Fruit fly (Drosophila melanogaster) whole organism, pupa: ENCODE measurements around the gene CG4757.

Experiments used
- CG10348 ChIP-seq: fragments of 200-800 bp; sonication (Bioruptor generic); IDR thresholded peaks from 2 replicates; pipeline ENCODE4 v1.3.6; 2022; ENCODE audit warnings: missing biosample characterization, missing genetic modification characterization
- CG13204 ChIP-seq: fragments of 200-800 bp; sonication (Bioruptor generic); optimal IDR thresholded peaks from 2 replicates; lab custom pipeline; 2018; ENCODE audit warnings: missing biosample characterization, mild to moderate bottlenecking, missing genetic modification characterization, moderate library complexity
- CG14655 ChIP-seq: fragments of 200-800 bp; sonication (Bioruptor generic); optimal IDR thresholded peaks from 3 replicates; lab custom pipeline; 2017; ENCODE audit warnings: mild to moderate bottlenecking, missing biosample characterization, missing genetic modification reagents, missing genetic modification characterization
- CG15710 ChIP-seq: fragments of 200-800 bp; sonication (Bioruptor generic); optimal IDR thresholded peaks from 2 replicates; lab custom pipeline; 2018; ENCODE audit warnings: missing biosample characterization, mild to moderate bottlenecking, missing genetic modification characterization, moderate library complexity
- CG17806 ChIP-seq: fragments of 200-800 bp; sonication (Bioruptor generic); optimal IDR thresholded peaks from 2 replicates; lab custom pipeline; 2018; ENCODE audit warnings: missing biosample characterization, mild to moderate bottlenecking, missing genetic modification characterization, moderate library complexity
- CG32121 ChIP-seq: fragments of 200-800 bp; sonication (Bioruptor generic); IDR thresholded peaks from 2 replicates; pipeline ENCODE4 v1.3.6; 2022; ENCODE audit warnings: missing biosample characterization, missing genetic modification characterization
- CG34367 ChIP-seq: fragments of 200-800 bp; sonication (Bioruptor generic); optimal IDR thresholded peaks from 2 replicates; lab custom pipeline; 2018; ENCODE audit warnings: missing biosample characterization, mild to moderate bottlenecking, missing genetic modification characterization
- CG4496 ChIP-seq: fragments of 200-800 bp; sonication (Bioruptor generic); IDR thresholded peaks from 3 replicates; pipeline ENCODE4 v1.3.6; 2022; ENCODE audit warnings: missing biosample characterization, missing genetic modification characterization
- CG8159 ChIP-seq: fragments of 200-800 bp; sonication (Bioruptor generic); optimal IDR thresholded peaks from 3 replicates; lab custom pipeline; 2018; ENCODE audit warnings: missing biosample characterization, mild to moderate bottlenecking, missing genetic modification characterization, moderate library complexity
- CG8301 ChIP-seq: fragments of 200-800 bp; sonication (Bioruptor generic); optimal IDR thresholded peaks from 2 replicates; lab custom pipeline; 2018; ENCODE audit warnings: missing biosample characterization, mild to moderate bottlenecking, missing genetic modification characterization
- CG9948 ChIP-seq: fragments of 200-800 bp; sonication (Bioruptor generic); optimal IDR thresholded peaks from 2 replicates; lab custom pipeline; 2018; ENCODE audit warnings: missing biosample characterization, mild to moderate bottlenecking, missing genetic modification characterization, moderate library complexity
- D1 ChIP-seq: fragments of 200-800 bp; sonication (Bioruptor generic); optimal IDR thresholded peaks from 2 replicates; lab custom pipeline; 2018; ENCODE audit warnings: missing biosample characterization, mild to moderate bottlenecking, missing genetic modification characterization, moderate library complexity
- EcR ChIP-seq: fragments of 200-800 bp; sonication (Bioruptor generic); optimal IDR thresholded peaks from 3 replicates; lab custom pipeline; 2019; ENCODE audit warnings: missing biosample characterization, missing genetic modification characterization, mild to moderate bottlenecking, moderate library complexity, missing genetic modification reagents
- Ets98B ChIP-seq: fragments of 200-800 bp; sonication (Bioruptor generic); IDR thresholded peaks from 2 replicates; pipeline ENCODE4 v1.3.6; 2022; ENCODE audit warnings: missing biosample characterization, missing genetic modification characterization
- Pif1A ChIP-seq: fragments of 200-800 bp; sonication (Bioruptor generic); optimal IDR thresholded peaks from 3 replicates; lab custom pipeline; 2016; ENCODE audit warnings: missing biosample characterization, missing genetic modification characterization
- Pif1B ChIP-seq: fragments of 200-800 bp; sonication (Bioruptor generic); optimal IDR thresholded peaks from 3 replicates; lab custom pipeline; 2016; ENCODE audit warnings: missing biosample characterization, missing genetic modification characterization
- Snoo ChIP-seq: fragments of 200-800 bp; sonication (Bioruptor generic); optimal IDR thresholded peaks from 3 replicates; lab custom pipeline; 2017; ENCODE audit warnings: missing biosample characterization, mild to moderate bottlenecking, missing genetic modification characterization, inconsistent platforms
- fd96Ca ChIP-seq: fragments of 200-800 bp; sonication (Bioruptor generic); IDR thresholded peaks from 3 replicates; pipeline ENCODE4 v1.3.6; 2022; ENCODE audit warnings: missing biosample characterization, missing genetic modification characterization
- gl ChIP-seq: fragments of 200-800 bp; sonication (Bioruptor generic); optimal IDR thresholded peaks from 2 replicates; lab custom pipeline; 2018; ENCODE audit warnings: missing biosample characterization, mild to moderate bottlenecking, missing genetic modification characterization
- rn ChIP-seq: fragments of 200-800 bp; sonication (Bioruptor generic); IDR thresholded peaks from 2 replicates; pipeline ENCODE4 v1.3.6; 2022; ENCODE audit warnings: missing biosample characterization, missing genetic modification characterization

Gene CG4757

DNA sequence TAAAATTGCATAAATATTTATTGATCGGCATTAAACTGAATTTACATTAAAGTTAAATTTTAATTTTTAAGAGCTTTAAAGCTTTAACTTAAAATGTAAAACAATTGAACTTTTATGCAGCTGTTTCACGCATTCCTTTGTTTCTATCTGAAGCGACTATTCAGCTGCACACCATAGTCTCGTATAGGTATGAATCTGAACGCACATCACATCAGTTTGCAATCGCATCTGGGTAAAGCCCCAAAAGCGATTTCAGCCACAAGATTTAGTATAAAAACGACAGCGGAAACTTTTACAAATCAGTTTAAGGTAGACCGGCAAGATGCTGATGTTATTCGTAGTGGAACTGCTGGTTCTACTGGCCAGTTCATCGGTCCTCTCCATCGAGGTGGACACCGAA is at the start of gene CG4757:
CG4757 (plus strand) TSS at position 301 of the 400 bp plus-strand sequence.
- TF ChIP-seq CG8301 (tag; lab: Kevin White, UChicago) (no peak), Ets98B (GFP tag; lab: Robert Waterston, UW) (no peak), CG32121 (no peak), gl (tag; lab: Kevin White, UChicago) (no peak), CG4496 (no peak), D1 (tag; lab: Kevin White, UChicago) (no peak), CG14655 (GFP tag; lab: Kevin White, UChicago) (no peak), CG10348 (GFP tag; lab: Robert Waterston, UW) (no peak), CG17806 (no peak), fd96Ca (GFP tag; lab: Robert Waterston, UW) (no peak), CG9948 (tag; lab: Kevin White, UChicago) (no peak), Snoo (tag; lab: Kevin White, UChicago) (no peak)

DNA sequence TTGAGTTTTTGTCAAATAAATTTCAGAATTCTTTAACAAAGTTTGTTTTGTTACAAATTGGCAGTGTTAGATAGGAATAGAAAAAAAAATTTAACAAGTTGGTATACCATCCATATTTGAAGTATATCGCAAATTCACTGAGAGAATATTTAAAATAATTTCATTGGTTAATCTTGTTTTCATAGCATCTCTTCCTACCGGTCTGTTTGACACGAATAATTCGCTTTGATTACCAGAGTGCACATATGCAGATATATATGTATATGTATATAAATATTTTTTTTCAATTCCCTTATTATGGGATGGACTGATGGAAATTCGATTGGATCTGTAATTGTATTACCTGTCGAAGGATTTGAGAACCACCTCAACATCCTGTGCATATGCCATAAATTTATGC is 45.4 kb upstream of the CG4757 start, which contains the start of gene SdhCL:
SdhCL (minus strand) TSS at position 101 of the 400 bp plus-strand sequence.
- TF ChIP-seq Ets98B (GFP tag; lab: Robert Waterston, UW) (no peak), CG17806 (no peak), CG15710 (tag; lab: Kevin White, UChicago) (no peak), Snoo (tag; lab: Kevin White, UChicago) (no peak), Pif1A (GFP tag; lab: Kevin White, UChicago) (no peak), CG9948 (tag; lab: Kevin White, UChicago) (no peak), gl (tag; lab: Kevin White, UChicago) (no peak), CG10348 (GFP tag; lab: Robert Waterston, UW) (no peak), fd96Ca (GFP tag; lab: Robert Waterston, UW) (no peak), CG14655 (GFP tag; lab: Kevin White, UChicago) (no peak), CG34367 (tag; lab: Kevin White, UChicago) (no peak), CG4496 (no peak), D1 (tag; lab: Kevin White, UChicago) (no peak)

DNA sequence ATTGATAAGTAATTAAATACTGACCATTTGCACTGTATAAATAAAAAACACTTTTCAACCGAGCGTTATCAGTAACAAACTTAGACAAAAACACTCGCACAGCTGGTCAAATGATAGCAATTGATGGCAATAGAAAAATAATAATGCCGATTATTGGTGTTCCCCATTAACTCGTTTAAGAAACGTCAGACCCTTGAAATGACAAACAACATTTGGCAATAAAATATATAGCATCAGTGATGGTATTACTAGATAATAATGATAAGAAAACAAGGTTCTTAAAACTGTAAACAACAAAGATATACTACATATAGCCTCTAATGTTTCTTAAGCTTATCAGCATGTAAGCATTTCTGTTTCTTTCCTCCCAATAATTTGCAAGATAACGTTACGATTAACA is 34.6 kb upstream of the CG4757 start:
- TF ChIP-seq CG17806 (no peak), Pif1A (GFP tag; lab: Kevin White, UChicago) (no peak), CG32121 (no peak), gl (tag; lab: Kevin White, UChicago) (no peak), D1 (tag; lab: Kevin White, UChicago) (no peak), EcR (GFP tag; lab: Kevin White, UChicago) (no peak), Snoo (tag; lab: Kevin White, UChicago) (no peak), CG13204 (GFP tag; lab: Kevin White, UChicago) (no peak), CG4496 (no peak), rn (GFP tag; lab: Robert Waterston, UW) (no peak), CG8301 (tag; lab: Kevin White, UChicago) (no peak), CG14655 (GFP tag; lab: Kevin White, UChicago) (no peak)

DNA sequence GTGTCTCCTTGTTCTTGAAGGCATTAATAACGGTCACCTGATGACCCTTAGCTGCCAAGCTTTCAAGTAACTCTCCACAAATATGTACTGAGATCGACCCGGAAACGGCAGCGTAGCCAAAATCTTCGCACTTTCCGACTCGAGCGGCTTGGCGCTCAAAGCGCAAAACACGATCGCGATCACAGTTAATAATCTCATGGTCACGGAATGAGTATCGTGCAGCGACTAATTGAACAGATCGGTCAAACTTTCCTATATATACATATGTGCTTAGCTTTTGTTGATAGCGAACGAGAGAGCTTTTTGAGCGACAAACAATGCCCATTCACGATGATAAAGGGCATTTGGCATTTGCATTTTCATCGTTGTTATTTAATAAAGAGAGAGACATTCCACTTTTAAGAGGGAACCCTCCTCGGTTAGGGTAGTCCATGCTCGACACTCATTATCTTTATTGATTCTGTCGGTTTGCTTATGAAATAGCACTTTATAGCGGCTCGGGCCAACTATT is 32.8 kb upstream of the CG4757 start, which contains the start of gene Ugt35C1:
Ugt35C1 (minus strand) TSS at position 213 of the 511 bp plus-strand sequence.
- TF ChIP-seq Pif1B (GFP tag; lab: Kevin White, UChicago) (no peak), gl (tag; lab: Kevin White, UChicago) (no peak), CG32121 (no peak), CG8159 (no peak), CG4496 (no peak), EcR (GFP tag; lab: Kevin White, UChicago) (no peak), Ets98B (GFP tag; lab: Robert Waterston, UW) (no peak), CG15710 (tag; lab: Kevin White, UChicago) (no peak), CG34367 (tag; lab: Kevin White, UChicago) (no peak), CG10348 (GFP tag; lab: Robert Waterston, UW) (no peak), D1 (tag; lab: Kevin White, UChicago) (no peak), rn (GFP tag; lab: Robert Waterston, UW) (no peak), CG13204 (GFP tag; lab: Kevin White, UChicago) (no peak), Pif1A (GFP tag; lab: Kevin White, UChicago) (no peak), CG17806 (no peak), Snoo (tag; lab: Kevin White, UChicago) (no peak), CG8301 (tag; lab: Kevin White, UChicago) (no peak)
- TF ChIP-seq, all 21 proteins: peak for 0

DNA sequence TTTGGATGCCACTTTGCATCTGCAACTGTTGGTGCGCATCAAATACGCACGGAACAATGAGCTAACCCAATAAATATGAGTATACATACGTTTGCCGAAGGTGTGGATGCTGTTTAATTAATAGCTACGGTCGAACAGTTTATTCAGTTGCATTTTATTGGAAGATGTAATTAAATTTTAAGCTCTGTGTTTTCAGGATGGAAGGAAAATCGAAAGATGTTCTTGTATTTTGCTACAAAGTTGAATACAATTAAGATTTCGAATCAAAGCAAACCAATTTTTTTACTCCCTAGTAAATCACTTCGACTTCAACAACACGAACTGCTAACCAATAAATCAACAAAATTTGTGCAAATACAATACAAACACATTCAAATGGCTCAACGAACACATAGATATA is 24.1 kb upstream of the CG4757 start, which contains the start of gene mAcon2:
mAcon2 (plus strand) TSS at position 301 of the 400 bp plus-strand sequence.
- TF ChIP-seq gl (tag; lab: Kevin White, UChicago), result no peak
- TF ChIP-seq Snoo (tag; lab: Kevin White, UChicago), result no peak
- no peak for TF ChIP-seq CG8159
- no peak for TF ChIP-seq CG4496
- no peak for TF ChIP-seq CG13204 (GFP tag; lab: Kevin White, UChicago)
- no peak for TF ChIP-seq CG32121
- no peak for TF ChIP-seq EcR (GFP tag; lab: Kevin White, UChicago)
- TF ChIP-seq D1 (tag; lab: Kevin White, UChicago), result no peak
- no peak for TF ChIP-seq Pif1B (GFP tag; lab: Kevin White, UChicago)
- TF ChIP-seq CG34367 (tag; lab: Kevin White, UChicago), result no peak
- no peak for TF ChIP-seq Ets98B (GFP tag; lab: Robert Waterston, UW)
- TF ChIP-seq CG14655 (GFP tag; lab: Kevin White, UChicago), result no peak
- TF ChIP-seq CG9948 (tag; lab: Kevin White, UChicago), result no peak

DNA sequence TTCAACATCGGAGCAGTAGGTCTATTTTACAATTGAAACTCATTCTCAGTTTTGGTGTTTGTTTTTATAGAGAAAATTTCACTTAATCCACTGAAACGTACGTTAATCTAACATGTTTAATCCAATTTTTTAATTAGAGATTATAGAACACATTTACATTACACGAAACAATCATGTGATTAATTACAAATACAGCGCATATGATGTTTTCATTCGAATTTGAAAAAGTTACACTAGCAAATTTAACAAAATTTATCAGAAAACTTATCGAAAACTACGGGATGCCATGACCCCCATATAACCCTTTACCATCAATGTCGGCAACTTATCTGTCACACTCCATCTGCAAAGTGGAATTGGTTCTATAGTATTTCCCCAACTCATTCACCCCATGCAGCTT is 15.9 kb upstream of the CG4757 start, which contains the start of gene CheA86a:
CheA86a (minus strand) TSS at position 101 of the 400 bp plus-strand sequence.
- no peak for TF ChIP-seq EcR (GFP tag; lab: Kevin White, UChicago)
- TF ChIP-seq CG9948 (tag; lab: Kevin White, UChicago), result no peak
- no peak for TF ChIP-seq CG4496
- TF ChIP-seq CG13204 (GFP tag; lab: Kevin White, UChicago), result no peak
- TF ChIP-seq rn (GFP tag; lab: Robert Waterston, UW), result no peak
- TF ChIP-seq Snoo (tag; lab: Kevin White, UChicago), result no peak
- TF ChIP-seq fd96Ca (GFP tag; lab: Robert Waterston, UW), result no peak
- no peak for TF ChIP-seq CG10348 (GFP tag; lab: Robert Waterston, UW)
- TF ChIP-seq Pif1B (GFP tag; lab: Kevin White, UChicago), result no peak
- TF ChIP-seq CG8159, result no peak
- TF ChIP-seq gl (tag; lab: Kevin White, UChicago), result no peak
- no peak for TF ChIP-seq Pif1A (GFP tag; lab: Kevin White, UChicago)
- TF ChIP-seq CG14655 (GFP tag; lab: Kevin White, UChicago), result no peak
- no peak for TF ChIP-seq CG32121
- TF ChIP-seq CG15710 (tag; lab: Kevin White, UChicago), result no peak
